Worm (Caenorhabditis elegans): ENCODE results near the gene rsp-3.

rsp-3 gene

ce11 chrIII:12642511-12643168 is 45.1 kb downstream of the rsp-3 start:
- no peak for TF ChIP-seq nhr-6 (tag; optimal IDR thresholded peaks at IDR 0.05)
- TF ChIP-seq lin-11 (tag; optimal IDR thresholded peaks at IDR 0.05) = no peak
- no peak for TF ChIP-seq unc-55 (GFP tag; optimal IDR thresholded peaks at IDR 0.05)
- no peak for TF ChIP-seq nhr-25 (tag; optimal IDR thresholded peaks at IDR 0.05)
- no peak for TF ChIP-seq aly-2 (tag; optimal IDR thresholded peaks at IDR 0.05)
- TF ChIP-seq ZK546.5 (tag; optimal IDR thresholded peaks at IDR 0.05) = no peak
- no peak for TF ChIP-seq mdl-1 (tag; optimal IDR thresholded peaks at IDR 0.05)
- no peak for TF ChIP-seq sma-3 (GFP tag; optimal IDR thresholded peaks at IDR 0.05)
- no peak for TF ChIP-seq ztf-11 (tag; optimal IDR thresholded peaks at IDR 0.05)
- no peak for TF ChIP-seq nhr-12 (tag; optimal IDR thresholded peaks at IDR 0.05)
- TF ChIP-seq alr-1 (tag; optimal IDR thresholded peaks at IDR 0.05) = no peak
- TF ChIP-seq lin-13 (GFP tag; optimal IDR thresholded peaks at IDR 0.05) = no peak

- TF ChIP-seq sma-9 (GFP tag; optimal IDR thresholded peaks at IDR 0.05) (no peak), sma-9 (tag; optimal IDR thresholded peaks at IDR 0.05) (no peak), Y55F3AM.14 (GFP tag; optimal IDR thresholded peaks at IDR 0.05) (no peak), unc-55 (GFP tag; optimal IDR thresholded peaks at IDR 0.05) (no peak), unc-62 (GFP tag; optimal IDR thresholded peaks at IDR 0.05) (no peak), mbf-1 (tag; optimal IDR thresholded peaks at IDR 0.05) (no peak), ztf-1 (GFP tag; conservative IDR thresholded peaks at IDR 0.05) (no peak), snpc-4 (tag; optimal IDR thresholded peaks at IDR 0.05) (no peak)
Measured at ce11 chrIII:12640386-12641024, 47.2 kb downstream of the rsp-3 start.

- TF ChIP-seq sem-4 (tag; optimal IDR thresholded peaks at IDR 0.05) (no peak), lin-11 (tag; optimal IDR thresholded peaks at IDR 0.05) (no peak), sma-3 (GFP tag; optimal IDR thresholded peaks at IDR 0.05) (no peak), unc-62 (GFP tag; optimal IDR thresholded peaks at IDR 0.05) (no peak), F13H6.1 (tag; optimal IDR thresholded peaks at IDR 0.05) (no peak), nhr-11 (tag; optimal IDR thresholded peaks at IDR 0.05) (no peak), peb-1 (tag; optimal IDR thresholded peaks at IDR 0.05) (no peak), nhr-237 (tag; optimal IDR thresholded peaks at IDR 0.05) (no peak), elt-3 (tag; optimal IDR thresholded peaks at IDR 0.05) (no peak), nhr-6 (tag; optimal IDR thresholded peaks at IDR 0.05) (no peak)
Measured at ce11 chrIII:12639214-12639613, 48.5 kb downstream of the rsp-3 start.

DNA sequence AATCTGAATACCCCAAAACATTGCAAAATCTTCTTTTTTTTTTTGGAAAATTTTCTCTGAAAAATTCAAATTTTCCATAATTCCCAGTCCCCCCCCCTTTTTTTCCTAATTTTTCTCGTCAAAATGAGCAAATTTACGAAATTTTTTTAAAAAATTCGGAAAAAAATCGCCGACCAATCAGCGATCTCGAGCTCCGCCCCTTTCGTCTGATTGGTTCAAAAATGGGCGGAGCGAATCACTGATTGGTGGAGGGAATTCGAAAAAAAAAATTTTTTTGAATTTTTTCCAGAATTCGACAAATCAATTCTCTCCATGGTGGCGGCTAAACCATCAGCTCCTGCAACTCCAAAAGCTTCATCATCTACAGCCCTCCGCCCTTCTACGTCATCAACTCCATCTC is 49.1 kb downstream of the rsp-3 start:
- TF ChIP-seq gmeb-1 (tag; optimal IDR thresholded peaks at IDR 0.05) (no peak), unc-55 (GFP tag; optimal IDR thresholded peaks at IDR 0.05) (no peak), nhr-25 (tag; optimal IDR thresholded peaks at IDR 0.05) (no peak), nhr-12 (tag; optimal IDR thresholded peaks at IDR 0.05) (no peak), dmd-4 (tag; optimal IDR thresholded peaks at IDR 0.05) (no peak), nhr-11 (tag; optimal IDR thresholded peaks at IDR 0.05) (no peak), nhr-23 (tag; optimal IDR thresholded peaks at IDR 0.05) (no peak), lin-13 (GFP tag; optimal IDR thresholded peaks at IDR 0.05) (no peak), mdl-1 (tag; optimal IDR thresholded peaks at IDR 0.05) (no peak), nhr-21 (tag; optimal IDR thresholded peaks at IDR 0.05) (no peak), alr-1 (tag; optimal IDR thresholded peaks at IDR 0.05) (no peak), F13H6.1 (tag; optimal IDR thresholded peaks at IDR 0.05) (no peak), unc-62 (GFP tag; optimal IDR thresholded peaks at IDR 0.05) (no peak), ztf-1 (GFP tag; conservative IDR thresholded peaks at IDR 0.05) (no peak)
